Worm (Caenorhabditis elegans): ENCODE measurements around the gene B0281.5.

Gene B0281.5

DNA sequence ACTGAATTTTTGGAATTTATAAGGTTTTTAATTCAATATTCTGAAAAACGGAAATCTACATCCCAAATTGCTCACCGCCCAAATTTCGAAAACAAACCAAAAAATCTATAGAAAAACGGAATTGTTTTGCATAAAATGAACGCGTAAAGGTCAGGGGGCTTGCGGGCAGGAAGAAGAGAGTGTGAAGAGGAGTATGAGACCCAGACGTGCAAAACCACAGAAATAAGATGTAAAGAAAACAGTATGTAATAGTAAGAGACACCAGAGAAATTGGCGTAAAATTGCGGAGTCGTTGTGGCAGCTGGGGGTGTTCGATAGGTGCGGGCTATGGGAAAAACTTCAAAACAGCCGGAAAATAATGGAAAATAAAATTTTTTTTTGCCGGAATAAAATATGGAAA, 40.2 kb upstream of the B0281.5 start:
- TF ChIP-seq zfh-2 (GFP tag; conservative IDR thresholded peaks at IDR 0.05) (no peak), hmg-1.2 (GFP tag; IDR thresholded peaks at IDR 0.05) (peak; percentile 47; the same call in 1 of the 2 replicates)

DNA sequence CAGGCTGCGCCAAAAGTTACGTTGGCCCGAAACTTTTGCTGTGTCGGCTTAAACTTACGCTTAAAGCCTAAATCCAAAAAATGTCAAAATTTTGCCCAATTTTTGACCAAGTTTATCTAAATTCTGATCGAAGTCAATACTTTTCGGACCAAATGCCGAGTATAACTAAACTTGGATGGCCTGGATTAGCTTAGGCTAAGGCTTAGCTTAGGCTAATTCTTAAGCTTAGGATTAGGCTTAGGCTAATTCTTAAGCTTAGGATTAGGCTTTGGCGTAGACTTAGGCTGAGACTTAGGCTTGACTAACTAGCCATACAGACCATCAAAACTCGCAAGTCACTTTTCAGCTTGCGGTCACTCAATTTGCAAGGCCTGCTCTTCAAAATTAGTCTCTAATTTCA, 35.4 kb upstream of the B0281.5 start:
- TF ChIP-seq ceh-91 (GFP tag; IDR thresholded peaks at IDR 0.05) = no peak
- no peak for TF ChIP-seq lin-40 (tag; optimal IDR thresholded peaks at IDR 0.05)
- TF ChIP-seq sea-2 (GFP tag; IDR thresholded peaks at IDR 0.05) = no peak
- no peak for TF ChIP-seq aptf-2 (GFP tag; conservative IDR thresholded peaks at IDR 0.05)
- no peak for TF ChIP-seq unc-62 (GFP tag; optimal IDR thresholded peaks at IDR 0.05)
- no peak for TF ChIP-seq sptf-2 (GFP tag; optimal IDR thresholded peaks at IDR 0.05)
- TF ChIP-seq C06A6.2 (GFP tag; conservative IDR thresholded peaks at IDR 0.05) = no peak
- TF ChIP-seq cebp-2 (GFP tag; IDR thresholded peaks at IDR 0.05) = no peak
- TF ChIP-seq egl-44 (GFP tag; IDR thresholded peaks at IDR 0.05) = no peak
- no peak for TF ChIP-seq tbp1 (GFP tag; optimal IDR thresholded peaks at IDR 0.05)
- no peak for TF ChIP-seq hlh-12 (tag; optimal IDR thresholded peaks at IDR 0.05)
- no peak for TF ChIP-seq ccch-3 (GFP tag; optimal IDR thresholded peaks at IDR 0.05)
- TF ChIP-seq nhr-120 (GFP tag; IDR thresholded peaks at IDR 0.05) = no peak
- TF ChIP-seq tlf-1 (GFP tag; optimal IDR thresholded peaks at IDR 0.05) = no peak

DNA sequence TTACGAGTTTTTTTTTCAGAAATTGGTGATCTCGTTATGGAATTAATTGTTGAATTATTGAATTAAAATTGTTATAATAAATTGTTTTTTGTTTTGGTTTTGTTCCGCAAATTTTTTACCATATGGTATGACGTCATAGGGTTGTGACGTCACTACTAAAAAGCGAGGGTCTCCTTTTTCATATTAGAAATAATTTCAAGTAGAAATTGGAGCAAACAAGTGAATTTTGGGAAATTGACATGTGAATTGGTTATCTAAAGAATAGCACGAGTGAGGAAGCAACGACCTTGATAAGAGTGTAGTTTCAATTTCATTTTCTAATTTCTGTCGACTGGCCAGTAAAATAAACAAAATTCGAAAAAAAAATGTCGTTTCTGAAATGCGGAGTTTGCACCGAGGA, 34.8 kb upstream of the B0281.5 start, which contains the start of gene F43C11.7:
F43C11.7 (plus strand) TSS at position 326 of the 400 bp plus-strand sequence.
- TF ChIP-seq hrde-1 (tag; optimal IDR thresholded peaks at IDR 0.05; ENCODE audit: borderline replicate concordance) (no peak), nhr-80 (tag; optimal IDR thresholded peaks at IDR 0.05) (peak; percentile 84), unc-62 (GFP tag; optimal IDR thresholded peaks at IDR 0.05) (peak; percentile 37), K12H6.12 (tag; optimal IDR thresholded peaks at IDR 0.05) (no peak), atf-7 (tag; optimal IDR thresholded peaks at IDR 0.05) (peak; percentile 87), cebp-1 (GFP tag; IDR thresholded peaks at IDR 0.05) (no peak), cebp-1 (tag; optimal IDR thresholded peaks at IDR 0.05) (peak; percentile 27), rpc-1 (optimal IDR thresholded peaks at IDR 0.05) (no peak), rpc-1 (tag; optimal IDR thresholded peaks at IDR 0.05) (no peak)

ce11 chrII:2332220-2332619, 31.5 kb upstream of the B0281.5 start, which contains the start of gene F43C11.8:
Gene F43C11.8, plus strand, starts transcription at chrII:2332520.
- TF ChIP-seq hlh-12 (tag; optimal IDR thresholded peaks at IDR 0.05) = no peak
- no peak for TF ChIP-seq mxl-1 (tag; optimal IDR thresholded peaks at IDR 0.05)
- no peak for TF ChIP-seq rec-8 (tag; optimal IDR thresholded peaks at IDR 0.05)
- TF ChIP-seq ceh-40 (GFP tag; IDR thresholded peaks at IDR 0.05) = no peak
- peak; percentile 6 for TF ChIP-seq nhr-80 (tag; optimal IDR thresholded peaks at IDR 0.05)
- no peak for TF ChIP-seq F49E8.2 (tag; optimal IDR thresholded peaks at IDR 0.05; ENCODE audit: insufficient read depth)

DNA sequence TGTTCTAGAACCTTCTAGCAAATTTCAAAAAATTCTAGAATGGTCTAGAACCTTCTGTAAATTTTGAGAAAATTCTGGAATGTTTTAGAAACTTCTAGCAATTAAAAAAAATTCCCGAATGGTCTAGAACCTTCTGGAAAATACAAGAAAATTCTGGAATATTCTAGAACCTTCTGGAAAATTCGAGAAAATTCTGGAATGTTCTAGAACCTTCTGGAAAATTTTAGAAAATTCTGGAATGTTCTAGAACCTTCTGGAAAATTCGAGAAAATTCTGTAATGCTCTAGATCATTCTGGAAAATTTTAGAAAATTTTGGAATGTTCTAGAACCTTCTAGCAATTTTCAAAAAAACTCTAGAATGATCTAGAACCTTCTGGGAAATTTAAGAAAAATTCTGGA, 29.7 kb upstream of the B0281.5 start:
- TF ChIP-seq ceh-58 (GFP tag; IDR thresholded peaks at IDR 0.05) (no peak), ztf-22 (GFP tag; optimal IDR thresholded peaks at IDR 0.05) (no peak), F57A8.1 (GFP tag; optimal IDR thresholded peaks at IDR 0.05) (no peak), die-1 (tag; optimal IDR thresholded peaks at IDR 0.05) (no peak), aptf-2 (GFP tag; conservative IDR thresholded peaks at IDR 0.05) (no peak), nfyb-1 (GFP tag; IDR thresholded peaks at IDR 0.05) (no peak), nhr-120 (GFP tag; IDR thresholded peaks at IDR 0.05) (no peak), mxl-1 (tag; optimal IDR thresholded peaks at IDR 0.05) (no peak), lir-1 (GFP tag; conservative IDR thresholded peaks at IDR 0.05) (no peak), let-607 (tag; optimal IDR thresholded peaks at IDR 0.05) (no peak), F33H1.4 (GFP tag; IDR thresholded peaks at IDR 0.05) (no peak), unc-62 (GFP tag; optimal IDR thresholded peaks at IDR 0.05) (no peak), cebp-2 (GFP tag; IDR thresholded peaks at IDR 0.05) (no peak), ztf-26 (tag; optimal IDR thresholded peaks at IDR 0.05) (no peak), zfh-2 (GFP tag; conservative IDR thresholded peaks at IDR 0.05) (no peak), F55B11.4 (tag; optimal IDR thresholded peaks at IDR 0.05; ENCODE audit: borderline replicate concordance, insufficient read depth) (no peak), tlf-1 (GFP tag; optimal IDR thresholded peaks at IDR 0.05) (no peak), xnd-1 (tag; optimal IDR thresholded peaks at IDR 0.05) (no peak), hmg-20 (GFP tag; IDR thresholded peaks at IDR 0.05) (no peak), gei-17 (GFP tag; optimal IDR thresholded peaks at IDR 0.05) (peak; percentile 12), mes-4 (tag; optimal IDR thresholded peaks at IDR 0.05) (no peak), B0019.2 (GFP tag; conservative IDR thresholded peaks at IDR 0.05) (no peak)

Measured in whole organism, young adult.